Worm (Caenorhabditis elegans): Measurements from ENCODE around the gene pas-2.

DNA sequence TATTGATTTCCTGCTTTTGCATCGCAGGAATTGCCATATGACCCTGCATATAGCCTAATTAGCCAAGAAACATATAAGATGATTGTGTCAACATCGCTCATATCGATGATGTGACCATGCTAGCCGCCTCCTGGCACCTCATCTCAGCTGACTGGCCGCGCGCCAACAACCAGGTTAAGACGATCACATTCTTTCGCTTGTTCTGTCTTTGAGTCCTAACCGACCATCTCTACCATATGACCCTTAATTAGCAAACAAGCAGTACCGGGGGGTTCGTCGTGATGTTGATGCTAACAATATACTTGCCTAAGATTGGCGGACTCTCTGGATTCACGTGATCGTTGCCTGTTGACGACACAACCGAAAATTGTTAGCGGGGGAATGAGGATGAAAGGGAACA is 47.6 kb upstream of the pas-2 start:
- TF ChIP-seq mdl-1 (tag; optimal IDR thresholded peaks at IDR 0.05) (no peak), ama-1 (optimal IDR thresholded peaks at IDR 0.05) (no peak), fos-1 (tag; optimal IDR thresholded peaks at IDR 0.05) (no peak), unc-62 (GFP tag; optimal IDR thresholded peaks at IDR 0.05 in 1 of 2) (no peak), unc-62 (tag; optimal IDR thresholded peaks at IDR 0.05) (no peak), ceh-20 (GFP tag; IDR thresholded peaks at IDR 0.05) (no peak), nhr-111 (GFP tag; optimal IDR thresholded peaks at IDR 0.05) (no peak)

All from whole organism, L4 larva.